Worm (Caenorhabditis elegans) whole organism, L4 larva: ENCODE measurements around the gene K11D12.14.

ENCODE experiments used
- D1046.2 ChIP-seq: fragments of 200-800 bp; sonication (Bioruptor generic); IDR thresholded peaks from 2 replicates; pipeline ENCODE4 v1.3.6; 2022; ENCODE audit warnings: missing genetic modification characterization, missing compliant biosample characterization
- F44E2.7 ChIP-seq: fragments of 200-800 bp; sonication (Bioruptor generic); IDR thresholded peaks from 2 replicates; pipeline ENCODE4 v2.1.2; 2022; ENCODE audit warnings: missing genetic modification characterization, missing compliant biosample characterization
- T20F7.1 ChIP-seq: fragments of 200-800 bp; sonication (Bioruptor generic); optimal IDR thresholded peaks from 2 replicates; lab custom pipeline; 2018; ENCODE audit warnings: mild to moderate bottlenecking, missing genetic modification characterization, missing compliant biosample characterization
- aha-1 ChIP-seq: fragments of 150-350 bp; peaks from one replicate; lab custom pipeline; 2014; ENCODE audit warnings: missing biosample characterization, missing genetic modification characterization
- aly-2 ChIP-seq: sonication (generic microtip); optimal IDR thresholded peaks from 2 replicates; lab custom pipeline; 2018; ENCODE audit warnings: missing biosample characterization, missing genetic modification characterization
- ceh-20 ChIP-seq: fragments of 200-800 bp; sonication (Bioruptor generic); IDR thresholded peaks from 2 replicates; pipeline ENCODE4 v1.3.6; 2022; ENCODE audit warnings: missing genetic modification reagents, missing genetic modification characterization, missing compliant biosample characterization
- ceh-32 ChIP-seq: sonication (generic microtip); optimal IDR thresholded peaks from 2 replicates; lab custom pipeline; 2016; ENCODE audit warnings: mild to moderate bottlenecking, missing genetic modification characterization, missing compliant biosample characterization; ENCODE audit not compliant: poor library complexity
- ceh-44 ChIP-seq: fragments of 200-800 bp; sonication (Bioruptor generic); IDR thresholded peaks from 2 replicates; pipeline ENCODE4 v1.3.6; 2022; ENCODE audit warnings: missing genetic modification reagents, missing genetic modification characterization, missing compliant biosample characterization
- ceh-62 ChIP-seq: sonication (generic microtip); optimal IDR thresholded peaks from 2 replicates; lab custom pipeline; 2017; ENCODE audit warnings: missing biosample characterization, missing genetic modification characterization
- cey-2 ChIP-seq: sonication (generic microtip); optimal IDR thresholded peaks from 3 replicates; lab custom pipeline; 2017; ENCODE audit warnings: missing genetic modification characterization, mild to moderate bottlenecking, missing compliant biosample characterization, antibody characterized with exemption, borderline replicate concordance; ENCODE audit not compliant: insufficient read depth
- daf-16 ChIP-seq, 3 experiments: sonication (generic microtip); optimal IDR thresholded peaks; 2 replicates each; lab custom pipeline; 2016 to 2017; ENCODE audit warnings: missing genetic modification characterization in 3 of 3, missing genetic modification reagents in 3 of 3, mild to moderate bottlenecking in 2 of 3, missing compliant biosample characterization in 2 of 3, missing biosample characterization in 1 of 3, moderate library complexity in 1 of 3
- daf-8 ChIP-seq: fragments of 200-800 bp; sonication (Bioruptor generic); IDR thresholded peaks from 2 replicates; pipeline ENCODE4 v1.3.6; 2022; ENCODE audit warnings: missing genetic modification characterization, missing compliant biosample characterization
- dmd-6 ChIP-seq: fragments of 200-800 bp; sonication (Bioruptor generic); IDR thresholded peaks from 2 replicates; pipeline ENCODE4 v1.3.6; 2022; ENCODE audit warnings: missing genetic modification reagents, missing genetic modification characterization, missing compliant biosample characterization
- dpl-1 ChIP-seq: fragments of 150-350 bp; optimal IDR thresholded peaks from 2 replicates; lab custom pipeline; 2014; ENCODE audit warnings: missing biosample characterization, missing genetic modification reagents, missing genetic modification characterization
- duxl-1 ChIP-seq: sonication (generic microtip); optimal IDR thresholded peaks from 2 replicates; lab custom pipeline; 2016; ENCODE audit warnings: mild to moderate bottlenecking, missing genetic modification characterization, moderate library complexity, missing compliant biosample characterization; ENCODE audit not compliant: poor library complexity
- dve-1 ChIP-seq: sonication (generic microtip); optimal IDR thresholded peaks from 2 replicates; lab custom pipeline; 2017; ENCODE audit warnings: antibody characterized with exemption, mild to moderate bottlenecking, missing genetic modification characterization, missing compliant biosample characterization; ENCODE audit not compliant: insufficient read depth
- egl-27 ChIP-seq: sonication (generic microtip); optimal IDR thresholded peaks from 3 replicates; lab custom pipeline; 2017; ENCODE audit warnings: missing biosample characterization, missing genetic modification reagents, missing genetic modification characterization
- hif-1 ChIP-seq, 2 experiments: sonication (generic microtip); optimal IDR thresholded peaks; 2 replicates each; lab custom pipeline; 2016 to 2017; ENCODE audit warnings: missing compliant biosample characterization in 2 of 2, missing genetic modification characterization in 2 of 2, missing genetic modification reagents in 2 of 2, missing genotype in 2 of 2, mild to moderate bottlenecking in 1 of 2
- hlh-11 ChIP-seq: fragments of 200-800 bp; sonication (Bioruptor generic); optimal IDR thresholded peaks from 2 replicates; lab custom pipeline; 2018; ENCODE audit warnings: mild to moderate bottlenecking, missing genetic modification characterization, missing compliant biosample characterization
- jun-1 ChIP-seq: fragments of 150-350 bp; optimal IDR thresholded peaks from 2 replicates; lab custom pipeline; 2014; ENCODE audit warnings: missing biosample characterization, missing genetic modification reagents, missing genetic modification characterization
- lim-7 ChIP-seq: fragments of 200-800 bp; sonication (Bioruptor generic); IDR thresholded peaks from 2 replicates; pipeline ENCODE4 v1.3.6; 2022; ENCODE audit warnings: missing genetic modification characterization, missing compliant biosample characterization
- lin-1 ChIP-seq: fragments of 200-800 bp; sonication (Bioruptor generic); IDR thresholded peaks from 2 replicates; pipeline ENCODE4 v1.3.6; 2022; ENCODE audit warnings: missing genetic modification reagents, missing genetic modification characterization, missing compliant biosample characterization
- lin-39 ChIP-seq: fragments of 150-350 bp; optimal IDR thresholded peaks from 2 replicates; lab custom pipeline; 2014; ENCODE audit warnings: missing biosample characterization, missing genetic modification reagents, missing genetic modification characterization
- lsy-2 ChIP-seq, 2 experiments: fragments of 150-350 bp in 1 of 2; sonication (generic microtip) in 1 of 2; optimal IDR thresholded peaks; 2 replicates each; lab custom pipeline; 2014 to 2017; ENCODE audit warnings: missing biosample characterization in 2 of 2, missing genetic modification characterization in 2 of 2
- madf-9 ChIP-seq: fragments of 200-800 bp; sonication (Bioruptor generic); conservative IDR thresholded peaks from 2 replicates; pipeline ENCODE4 v1.3.6; 2022; ENCODE audit warnings: missing genetic modification reagents, missing genetic modification characterization, missing compliant biosample characterization
- mdl-1 ChIP-seq, 2 experiments: fragments of 150-350 bp in 1 of 2; sonication (generic microtip) in 1 of 2; optimal IDR thresholded peaks; 2 replicates each; lab custom pipeline; 2014 to 2017; ENCODE audit warnings: missing biosample characterization in 2 of 2, missing genetic modification characterization in 2 of 2
- mep-1 ChIP-seq: fragments of 150-350 bp; sonication (generic microtip); optimal IDR thresholded peaks from 3 replicates; lab custom pipeline; 2014; ENCODE audit warnings: missing biosample characterization, missing genetic modification characterization
- mes-2 ChIP-seq: sonication (generic microtip); optimal IDR thresholded peaks from 2 replicates; lab custom pipeline; 2016; ENCODE audit warnings: missing genotype, mild to moderate bottlenecking, missing genetic modification characterization, missing compliant biosample characterization; ENCODE audit not compliant: poor library complexity, severe bottlenecking
- mxl-3 ChIP-seq: fragments of 200-800 bp; sonication (Bioruptor generic); optimal IDR thresholded peaks from 2 replicates; lab custom pipeline; 2018; ENCODE audit warnings: mild to moderate bottlenecking, missing genetic modification characterization, missing compliant biosample characterization
- nhr-10 ChIP-seq: fragments of 150-350 bp; optimal IDR thresholded peaks from 2 replicates; lab custom pipeline; 2014; ENCODE audit warnings: missing biosample characterization, missing genetic modification characterization
- nhr-102 ChIP-seq: sonication (generic microtip); optimal IDR thresholded peaks from 2 replicates; lab custom pipeline; 2016; ENCODE audit warnings: mild to moderate bottlenecking, missing genetic modification characterization, moderate library complexity, missing compliant biosample characterization
- nhr-28 ChIP-seq: fragments of 150-350 bp; optimal IDR thresholded peaks from 2 replicates; lab custom pipeline; 2014; ENCODE audit warnings: missing biosample characterization, missing genetic modification characterization
- nhr-41 ChIP-seq: fragments of 200-800 bp; sonication (Bioruptor generic); IDR thresholded peaks from 2 replicates; pipeline ENCODE4 v1.3.6; 2022; ENCODE audit warnings: missing genetic modification reagents, missing genetic modification characterization, missing compliant biosample characterization
- nhr-42 ChIP-seq: fragments of 200-800 bp; sonication (Bioruptor generic); IDR thresholded peaks from 2 replicates; pipeline ENCODE4 v1.3.6; 2022; ENCODE audit warnings: missing genetic modification characterization, missing compliant biosample characterization
- nhr-48 ChIP-seq: sonication (generic microtip); optimal IDR thresholded peaks from 2 replicates; lab custom pipeline; 2016; ENCODE audit warnings: mild to moderate bottlenecking, missing genetic modification characterization, missing compliant biosample characterization
- nhr-77 ChIP-seq: fragments of 150-350 bp; optimal IDR thresholded peaks from 2 replicates; lab custom pipeline; 2014; ENCODE audit warnings: missing biosample characterization, missing genetic modification characterization
- rbr-2 ChIP-seq: sonication (generic microtip); optimal IDR thresholded peaks from 2 replicates; lab custom pipeline; 2016; ENCODE audit warnings: missing genotype, missing genetic modification characterization, missing compliant biosample characterization
- saeg-2 ChIP-seq: fragments of 200-800 bp; sonication (Bioruptor generic); IDR thresholded peaks from 2 replicates; pipeline ENCODE4 v1.3.6; 2022; ENCODE audit warnings: missing genetic modification reagents, missing genetic modification characterization, missing compliant biosample characterization
- set-16 ChIP-seq: fragments of 200-800 bp; sonication (Bioruptor generic); IDR thresholded peaks from 2 replicates; pipeline ENCODE4 v1.3.6; 2022; ENCODE audit warnings: missing genetic modification reagents, missing genetic modification characterization, missing compliant biosample characterization
- snpc-1.2 ChIP-seq: fragments of 200-800 bp; sonication (Bioruptor generic); IDR thresholded peaks from 2 replicates; pipeline ENCODE4 v1.3.6; 2022; ENCODE audit warnings: missing genetic modification reagents, missing genetic modification characterization, missing compliant biosample characterization
- tra-1 ChIP-seq: fragments of 200-800 bp; sonication (Bioruptor generic); IDR thresholded peaks from 2 replicates; pipeline ENCODE4 v1.3.6; 2022; ENCODE audit warnings: missing genetic modification reagents, missing genetic modification characterization, missing compliant biosample characterization
- unc-62 ChIP-seq, 3 experiments: fragments of 150-350 bp in 1 of 3; sonication (generic microtip); optimal IDR thresholded peaks in 2 of 3; peaks in 1 of 3; 1 replicate in 1 of 3; 2 replicates in 2 of 3; lab custom pipeline; 2014 to 2017; ENCODE audit warnings: missing biosample characterization in 3 of 3, missing genetic modification characterization in 3 of 3, missing genetic modification reagents in 3 of 3, missing genotype in 1 of 3
- zag-1 ChIP-seq: fragments of 150-350 bp; optimal IDR thresholded peaks from 2 replicates; lab custom pipeline; 2014; ENCODE audit warnings: missing biosample characterization, missing genetic modification characterization
- zip-11 ChIP-seq: fragments of 200-800 bp; sonication (Bioruptor generic); IDR thresholded peaks from 2 replicates; pipeline ENCODE4 v1.3.6; 2022; ENCODE audit warnings: missing genetic modification characterization, missing compliant biosample characterization

Gene K11D12.14

ce11 chrV:5030715-5031114 lies 18.7 kb upstream of the K11D12.14 start, which contains the start of gene swt-7:
TSS of gene swt-7 (minus strand) at chrV:5030815.
- no peak for TF ChIP-seq daf-16 (GFP tag; optimal IDR thresholded peaks at IDR 0.05; lab: Kevin White, UChicago)
- no peak for TF ChIP-seq daf-16 (tag; optimal IDR thresholded peaks at IDR 0.05; lab: Kevin White, UChicago)
- TF ChIP-seq aha-1 (tag; lab: Kevin White, UChicago): peak; percentile 7

ce11 chrV:5031764-5032163 lies 17.7 kb upstream of the K11D12.14 start:
- TF ChIP-seq nhr-48: peak; percentile 24
- no peak for TF ChIP-seq ceh-20
- TF ChIP-seq nhr-28 (tag; lab: Kevin White, UChicago): peak; percentile 93
- no peak for TF ChIP-seq snpc-1.2 (GFP tag; lab: Robert Waterston, UW)
- no peak for TF ChIP-seq daf-16 (GFP tag; optimal IDR thresholded peaks at IDR 0.05; lab: Kevin White, UChicago)
- peak; percentile 3 for TF ChIP-seq daf-16 (tag; optimal IDR thresholded peaks at IDR 0.05; lab: Kevin White, UChicago)
- no peak for TF ChIP-seq tra-1 (GFP tag; lab: Robert Waterston, UW)
- no peak for TF ChIP-seq rbr-2 (tag; lab: Kevin White, UChicago)
- TF ChIP-seq zag-1 (tag; lab: Kevin White, UChicago): no peak
- no peak for TF ChIP-seq dve-1 (tag; lab: Kevin White, UChicago)
- no peak for TF ChIP-seq nhr-41 (GFP tag; lab: Robert Waterston, UW)
- TF ChIP-seq F44E2.7 (GFP tag; lab: Robert Waterston, UW): no peak
- TF ChIP-seq dmd-6 (GFP tag; lab: Robert Waterston, UW): peak; percentile 12; the same call in 1 of the 2 replicates
- TF ChIP-seq, all 104 proteins: peak for 4

- TF ChIP-seq nhr-42 (no peak), aly-2 (tag; lab: Kevin White, UChicago) (no peak), lin-1 (GFP tag; lab: Robert Waterston, UW) (0 out of 2 replicates have a peak, but pooled peaks have one; percentile 9), dve-1 (tag; lab: Kevin White, UChicago) (peak; percentile 34), snpc-1.2 (GFP tag; lab: Robert Waterston, UW) (no peak), madf-9 (GFP tag; lab: Robert Waterston, UW) (no peak), nhr-102 (peak; percentile 42), lim-7 (no peak), set-16 (no peak), mes-2 (tag; lab: Kevin White, UChicago) (no peak), unc-62 (GFP tag; optimal IDR thresholded peaks at IDR 0.05 in 1 of 2; lab: Kevin White, UChicago) (peak in 1 of 2 experiments; percentile 89), unc-62 (tag; optimal IDR thresholded peaks at IDR 0.05; lab: Kevin White, UChicago) (no peak), ceh-32 (tag; lab: Kevin White, UChicago) (no peak), cey-2 (tag; lab: Kevin White, UChicago) (no peak), duxl-1 (tag; lab: Kevin White, UChicago) (no peak), nhr-41 (GFP tag; lab: Robert Waterston, UW) (no peak), dpl-1 (GFP tag; lab: Kevin White, UChicago) (no peak), D1046.2 (GFP tag; lab: Robert Waterston, UW) (no peak), dmd-6 (GFP tag; lab: Robert Waterston, UW) (peak; percentile 56), saeg-2 (no peak), nhr-77 (tag; lab: Kevin White, UChicago) (no peak), ceh-62 (no peak), T20F7.1 (GFP tag; lab: Kevin White, UChicago) (peak; percentile 17), zip-11 (GFP tag; lab: Robert Waterston, UW) (no peak), daf-8 (no peak), lin-39 (tag; lab: Kevin White, UChicago) (no peak), hif-1 (tag; optimal IDR thresholded peaks at IDR 0.05; lab: Kevin White, UChicago) (peak in 1 of 2 experiments; percentile 43), ceh-44 (no peak), mep-1 (no peak), lsy-2 (tag; optimal IDR thresholded peaks at IDR 0.05; lab: Kevin White, UChicago) (no peak), hlh-11 (tag; lab: Kevin White, UChicago) (peak; percentile 65), egl-27 (no peak), aha-1 (tag; lab: Kevin White, UChicago) (peak; percentile 39), mxl-3 (GFP tag; lab: Kevin White, UChicago) (peak; percentile 2), daf-16 (GFP tag; optimal IDR thresholded peaks at IDR 0.05; lab: Kevin White, UChicago) (no peak), daf-16 (tag; optimal IDR thresholded peaks at IDR 0.05; lab: Kevin White, UChicago) (peak; percentile 84), nhr-28 (tag; lab: Kevin White, UChicago) (peak; percentile 21), jun-1 (tag; lab: Kevin White, UChicago) (no peak), nhr-10 (tag; lab: Kevin White, UChicago) (no peak), mdl-1 (tag; optimal IDR thresholded peaks at IDR 0.05; lab: Kevin White, UChicago) (peak; percentile 78 to 86)
These were observed 17.3 kb upstream of the K11D12.14 start for ce11 chrV:5032176-5032575.
